Worm (Caenorhabditis elegans): ENCODE results near the gene aly-1.

Gene aly-1

ce11 chrIV:9150175-9150574 lies 41.4 kb downstream of the aly-1 start, which contains the start of gene F23B2.7:
Gene F23B2.7, plus strand, starts transcription at chrIV:9150475.
- TF ChIP-seq zip-8 (tag; optimal IDR thresholded peaks at IDR 0.05) (no peak), nhr-28 (tag; optimal IDR thresholded peaks at IDR 0.05) (no peak), lsy-2 (tag; optimal IDR thresholded peaks at IDR 0.05) (no peak), ztf-11 (tag; optimal IDR thresholded peaks at IDR 0.05) (no peak), lin-13 (tag; optimal IDR thresholded peaks at IDR 0.05) (no peak), blmp-1 (tag; optimal IDR thresholded peaks at IDR 0.05) (no peak), bed-3 (GFP tag; optimal IDR thresholded peaks at IDR 0.05) (no peak), mab-5 (tag; optimal IDR thresholded peaks at IDR 0.05) (no peak), unc-62 (GFP tag; optimal IDR thresholded peaks at IDR 0.05) (no peak), hlh-1 (tag; optimal IDR thresholded peaks at IDR 0.05) (no peak), ceh-83 (GFP tag; optimal IDR thresholded peaks at IDR 0.05) (no peak), ceh-39 (tag; optimal IDR thresholded peaks at IDR 0.05) (no peak), unc-120 (tag; optimal IDR thresholded peaks at IDR 0.05; ENCODE audit: poor library complexity, severe bottlenecking) (no peak), elt-3 (tag; optimal IDR thresholded peaks at IDR 0.05) (no peak), flh-1 (GFP tag; optimal IDR thresholded peaks at IDR 0.05) (no peak), lin-32 (GFP tag; optimal IDR thresholded peaks at IDR 0.05) (no peak), cnd-1 (tag; optimal IDR thresholded peaks at IDR 0.05) (no peak), drap-1 (GFP tag; optimal IDR thresholded peaks at IDR 0.05) (no peak), M03D4.4 (tag; optimal IDR thresholded peaks at IDR 0.05) (no peak), unc-39 (tag; optimal IDR thresholded peaks at IDR 0.05) (no peak)

ce11 chrIV:9154263-9154662 lies 45.5 kb downstream of the aly-1 start, which contains the start of gene F23B2.10:
Gene F23B2.10, minus strand, starts transcription at chrIV:9154363.
- no peak for TF ChIP-seq snpc-4 (tag; optimal IDR thresholded peaks at IDR 0.05)
- TF ChIP-seq zip-8 (tag; optimal IDR thresholded peaks at IDR 0.05) = no peak
- TF ChIP-seq mep-1 (tag; optimal IDR thresholded peaks at IDR 0.05) = no peak
- TF ChIP-seq nhr-12 (tag; optimal IDR thresholded peaks at IDR 0.05) = no peak
- no peak for TF ChIP-seq sem-2 (GFP tag; optimal IDR thresholded peaks at IDR 0.05)
- no peak for TF ChIP-seq M03D4.4 (tag; optimal IDR thresholded peaks at IDR 0.05)
- no peak for TF ChIP-seq sptf-1 (tag; optimal IDR thresholded peaks at IDR 0.05)
- no peak for TF ChIP-seq ceh-83 (GFP tag; optimal IDR thresholded peaks at IDR 0.05)
- no peak for TF ChIP-seq nhr-28 (tag; optimal IDR thresholded peaks at IDR 0.05)
- TF ChIP-seq pha-4 (tag; optimal IDR thresholded peaks at IDR 0.05) = no peak
- no peak for TF ChIP-seq lsy-2 (tag; optimal IDR thresholded peaks at IDR 0.05)
